Worm (Caenorhabditis elegans) whole organism, mixed stage, embryonic: Measurements from ENCODE around the gene try-14.

ENCODE experiments used
- bed-3 ChIP-seq: fragments of 200-800 bp; sonication (Bioruptor generic); optimal IDR thresholded peaks from 3 replicates; lab custom pipeline; 2018; ENCODE audit warnings: mild to moderate bottlenecking, missing genetic modification characterization, moderate library complexity, missing compliant biosample characterization
- blmp-1 ChIP-seq: fragments of 150-350 bp; optimal IDR thresholded peaks from 2 replicates; lab custom pipeline; 2014; ENCODE audit warnings: missing biosample characterization, missing genetic modification characterization
- ceh-39 ChIP-seq: fragments of 150-350 bp; optimal IDR thresholded peaks from 2 replicates; lab custom pipeline; 2014; ENCODE audit warnings: missing biosample characterization, missing genetic modification characterization
- ceh-43 ChIP-seq: fragments of 200-800 bp; sonication (Bioruptor generic); optimal IDR thresholded peaks from 2 replicates; lab custom pipeline; 2018; ENCODE audit warnings: mild to moderate bottlenecking, missing genetic modification characterization, moderate library complexity, missing compliant biosample characterization
- ceh-83 ChIP-seq: fragments of 200-800 bp; sonication (Bioruptor generic); optimal IDR thresholded peaks from 2 replicates; lab custom pipeline; 2018; ENCODE audit warnings: mild to moderate bottlenecking, missing genetic modification characterization, missing compliant biosample characterization
- ces-1 ChIP-seq: fragments of 150-350 bp; optimal IDR thresholded peaks from 2 replicates; lab custom pipeline; 2014; ENCODE audit warnings: missing biosample characterization, missing genetic modification reagents, missing genetic modification characterization
- cnd-1 ChIP-seq: fragments of 200-800 bp; sonication (Bioruptor generic); optimal IDR thresholded peaks from 2 replicates; lab custom pipeline; 2018; ENCODE audit warnings: mild to moderate bottlenecking, missing genetic modification characterization, missing compliant biosample characterization
- drap-1 ChIP-seq: fragments of 200-800 bp; sonication (Bioruptor generic); optimal IDR thresholded peaks from 3 replicates; lab custom pipeline; 2018; ENCODE audit warnings: mild to moderate bottlenecking, missing genetic modification characterization, missing compliant biosample characterization
- elt-3 ChIP-seq: fragments of 150-350 bp; optimal IDR thresholded peaks from 2 replicates; lab custom pipeline; 2014; ENCODE audit warnings: missing biosample characterization, missing genetic modification characterization
- flh-1 ChIP-seq: fragments of 200-800 bp; sonication (Bioruptor generic); optimal IDR thresholded peaks from 2 replicates; lab custom pipeline; 2018; ENCODE audit warnings: mild to moderate bottlenecking, missing genetic modification characterization, moderate library complexity, missing compliant biosample characterization
- ham-2 ChIP-seq: fragments of 200-800 bp; sonication (Bioruptor generic); optimal IDR thresholded peaks from 2 replicates; lab custom pipeline; 2018; ENCODE audit warnings: mild to moderate bottlenecking, missing genetic modification characterization, missing compliant biosample characterization
- hlh-1 ChIP-seq: fragments of 150-350 bp; optimal IDR thresholded peaks from 2 replicates; lab custom pipeline; 2014; ENCODE audit warnings: missing biosample characterization, missing genetic modification reagents, missing genetic modification characterization
- lin-32 ChIP-seq: fragments of 200-800 bp; sonication (Bioruptor generic); optimal IDR thresholded peaks from 2 replicates; lab custom pipeline; 2018; ENCODE audit warnings: mild to moderate bottlenecking, missing genetic modification characterization, missing compliant biosample characterization
- lsy-2 ChIP-seq: fragments of 150-350 bp; optimal IDR thresholded peaks from 2 replicates; lab custom pipeline; 2014; ENCODE audit warnings: missing biosample characterization, missing genetic modification characterization
- mab-5 ChIP-seq: fragments of 150-350 bp; optimal IDR thresholded peaks from 2 replicates; lab custom pipeline; 2014; ENCODE audit warnings: missing biosample characterization, missing genetic modification characterization
- mep-1 ChIP-seq: fragments of 150-350 bp; optimal IDR thresholded peaks from 2 replicates; lab custom pipeline; 2017; ENCODE audit warnings: missing biosample characterization, missing genetic modification reagents, missing genetic modification characterization, inconsistent platforms
- mls-2 ChIP-seq: sonication (generic microtip); optimal IDR thresholded peaks from 2 replicates; lab custom pipeline; 2016; ENCODE audit warnings: mild to moderate bottlenecking, missing genetic modification characterization, moderate library complexity, missing compliant biosample characterization
- nhr-12 ChIP-seq: fragments of 150-350 bp; optimal IDR thresholded peaks from 2 replicates; lab custom pipeline; 2014; ENCODE audit warnings: missing biosample characterization, missing genetic modification characterization
- nhr-2 ChIP-seq: fragments of 150-350 bp; optimal IDR thresholded peaks from 2 replicates; lab custom pipeline; 2014; ENCODE audit warnings: missing biosample characterization, missing genetic modification characterization
- nhr-237 ChIP-seq: fragments of 150-350 bp; optimal IDR thresholded peaks from 2 replicates; lab custom pipeline; 2014; ENCODE audit warnings: missing biosample characterization, missing genetic modification characterization
- nhr-28 ChIP-seq: fragments of 150-350 bp; optimal IDR thresholded peaks from 2 replicates; lab custom pipeline; 2014; ENCODE audit warnings: missing biosample characterization, missing genetic modification characterization
- nhr-76 ChIP-seq: sonication (generic microtip); optimal IDR thresholded peaks from 2 replicates; lab custom pipeline; 2017; ENCODE audit warnings: missing biosample characterization, missing genetic modification characterization
- pha-4 ChIP-seq: fragments of 150-350 bp; optimal IDR thresholded peaks from 2 replicates; lab custom pipeline; 2018; ENCODE audit warnings: missing biosample characterization, missing genetic modification reagents, missing genetic modification characterization
- sem-2 ChIP-seq: fragments of 200-800 bp; sonication (Bioruptor generic); optimal IDR thresholded peaks from 2 replicates; lab custom pipeline; 2018; ENCODE audit warnings: mild to moderate bottlenecking, missing genetic modification characterization, missing compliant biosample characterization
- snpc-4 ChIP-seq: fragments of 150-350 bp; optimal IDR thresholded peaks from 2 replicates; lab custom pipeline; 2014; ENCODE audit warnings: missing biosample characterization, missing genetic modification characterization
- sptf-1 ChIP-seq: sonication (generic microtip); optimal IDR thresholded peaks from 2 replicates; lab custom pipeline; 2017; ENCODE audit warnings: mild to moderate bottlenecking, missing genetic modification characterization, moderate library complexity, missing compliant biosample characterization
- tbx-8 ChIP-seq: fragments of 200-800 bp; sonication (Bioruptor generic); optimal IDR thresholded peaks from 2 replicates; lab custom pipeline; 2018; ENCODE audit warnings: mild to moderate bottlenecking, missing genetic modification characterization, moderate library complexity, missing compliant biosample characterization
- unc-120 ChIP-seq: sonication (generic microtip); optimal IDR thresholded peaks from 2 replicates; lab custom pipeline; 2017; ENCODE audit warnings: missing genetic modification characterization, missing compliant biosample characterization; ENCODE audit not compliant: poor library complexity, severe bottlenecking
- unc-62 ChIP-seq: fragments of 150-350 bp; optimal IDR thresholded peaks from 2 replicates; lab custom pipeline; 2014; ENCODE audit warnings: missing biosample characterization, missing genetic modification reagents, missing genetic modification characterization
- zip-8 ChIP-seq: fragments of 150-350 bp; optimal IDR thresholded peaks from 2 replicates; lab custom pipeline; 2014; ENCODE audit warnings: missing biosample characterization, missing genetic modification characterization
- ztf-11 ChIP-seq: fragments of 150-350 bp; optimal IDR thresholded peaks from 2 replicates; lab custom pipeline; 2014; ENCODE audit warnings: missing biosample characterization, missing genetic modification characterization

Gene try-14

DNA sequence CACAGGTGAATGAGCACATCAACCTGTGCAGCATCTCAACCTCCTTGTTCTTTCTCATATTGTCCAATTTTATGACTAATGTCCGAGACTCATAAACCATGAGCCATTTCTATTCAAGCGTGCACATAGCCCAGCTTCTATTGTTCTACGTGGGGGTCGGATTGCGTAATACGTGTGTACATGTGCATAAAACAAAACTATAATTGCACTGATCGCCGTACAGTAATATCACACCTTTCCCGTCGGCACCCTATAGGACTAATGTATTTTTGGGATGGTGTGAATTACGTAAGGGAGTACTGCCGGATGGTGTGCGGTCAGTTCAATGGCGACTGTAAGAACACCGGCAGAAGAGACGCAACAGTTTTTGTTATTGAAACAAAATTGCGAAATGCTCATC, 25.5 kb downstream of the try-14 start:
- TF ChIP-seq ham-2 (GFP tag; lab: Kevin White, UChicago) (no peak), cnd-1 (peak; percentile 39), tbx-8 (GFP tag; lab: Kevin White, UChicago) (no peak), zip-8 (tag; lab: Kevin White, UChicago) (peak; percentile 82), mls-2 (tag; lab: Kevin White, UChicago) (peak; percentile 2), nhr-76 (tag; lab: Kevin White, UChicago) (no peak), sem-2 (peak; percentile 38), nhr-28 (no peak), bed-3 (no peak), nhr-2 (peak; percentile 85), nhr-237 (tag; lab: Kevin White, UChicago) (no peak), drap-1 (no peak), pha-4 (tag; lab: Kevin White, UChicago) (no peak), elt-3 (tag; lab: Kevin White, UChicago) (no peak), blmp-1 (tag; lab: Kevin White, UChicago) (no peak), ceh-43 (no peak), unc-62 (GFP tag; lab: Kevin White, UChicago) (no peak), lin-32 (no peak), hlh-1 (no peak), sptf-1 (tag; lab: Kevin White, UChicago) (no peak), ces-1 (GFP tag; lab: Kevin White, UChicago) (no peak), flh-1 (GFP tag; lab: Kevin White, UChicago) (no peak)

- TF ChIP-seq ces-1 (GFP tag; lab: Kevin White, UChicago) (no peak), nhr-2 (peak; percentile 54), cnd-1 (peak; percentile 64)
- TF ChIP-seq, all 35 proteins: peak for 2
These were observed 28.7 kb downstream of the try-14 start for ce11 chrX:7466682-7467081.

DNA sequence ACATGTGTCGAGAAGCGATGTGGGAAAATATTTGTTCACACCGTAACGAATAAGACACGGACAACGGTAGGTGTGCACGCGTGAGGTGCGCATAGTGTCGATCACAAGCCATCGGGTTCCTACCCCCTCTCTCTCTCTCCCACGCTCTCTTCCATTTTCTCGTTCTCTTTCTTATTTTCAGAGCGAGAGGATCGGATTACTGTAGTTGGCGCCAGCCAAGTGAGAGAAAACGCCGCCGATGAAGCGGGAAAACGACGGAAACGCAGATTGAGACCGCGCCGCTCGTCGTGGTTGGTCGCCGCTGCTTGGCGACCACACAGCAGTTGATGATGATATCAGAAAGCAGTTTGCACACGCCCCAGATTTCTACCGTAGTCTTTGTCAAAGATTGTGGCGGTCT, 31.0 kb downstream of the try-14 start:
- TF ChIP-seq unc-120 (no peak), cnd-1 (peak; percentile 14), ceh-83 (no peak)

DNA sequence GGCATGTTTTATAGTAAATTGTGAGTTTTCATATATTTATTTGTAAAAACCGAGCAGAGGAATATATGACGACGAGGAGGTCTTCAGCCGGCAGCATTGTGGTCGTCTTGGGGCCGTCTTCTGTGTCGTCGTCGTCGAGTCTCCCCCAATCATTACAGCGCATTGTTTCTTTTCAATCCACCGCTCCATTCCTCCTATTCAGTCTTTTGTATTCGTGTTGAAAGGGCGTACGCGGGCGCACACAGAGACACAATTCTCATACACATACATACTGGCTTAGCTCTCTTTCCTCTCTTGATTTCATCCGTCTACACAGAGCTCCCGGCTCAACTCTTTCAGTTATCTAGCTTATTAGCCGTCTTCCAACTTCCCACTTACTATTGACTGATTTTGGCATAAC, 31.8 kb downstream of the try-14 start, which contains the start of gene sox-2:
Gene sox-2, minus strand, starts transcription at position 100 of the 400 bp plus-strand sequence.
- TF ChIP-seq nhr-12 (tag; lab: Kevin White, UChicago) (no peak), ztf-11 (tag; lab: Kevin White, UChicago) (no peak), unc-120 (no peak), sem-2 (no peak), ceh-39 (tag; lab: Kevin White, UChicago) (no peak), nhr-76 (tag; lab: Kevin White, UChicago) (no peak), hlh-1 (no peak), unc-62 (GFP tag; lab: Kevin White, UChicago) (no peak), sptf-1 (tag; lab: Kevin White, UChicago) (no peak), flh-1 (GFP tag; lab: Kevin White, UChicago) (no peak), nhr-28 (no peak), mab-5 (tag; lab: Kevin White, UChicago) (no peak), bed-3 (no peak), elt-3 (tag; lab: Kevin White, UChicago) (no peak), tbx-8 (GFP tag; lab: Kevin White, UChicago) (no peak), zip-8 (tag; lab: Kevin White, UChicago) (no peak), ces-1 (GFP tag; lab: Kevin White, UChicago) (no peak)

ce11 chrX:7460516-7460915, 34.9 kb downstream of the try-14 start:
- TF ChIP-seq ces-1 (GFP tag; lab: Kevin White, UChicago) (no peak), drap-1 (peak; percentile 24), lsy-2 (tag; lab: Kevin White, UChicago) (peak; percentile 61), sptf-1 (tag; lab: Kevin White, UChicago) (no peak), snpc-4 (tag; lab: Kevin White, UChicago) (no peak)

DNA sequence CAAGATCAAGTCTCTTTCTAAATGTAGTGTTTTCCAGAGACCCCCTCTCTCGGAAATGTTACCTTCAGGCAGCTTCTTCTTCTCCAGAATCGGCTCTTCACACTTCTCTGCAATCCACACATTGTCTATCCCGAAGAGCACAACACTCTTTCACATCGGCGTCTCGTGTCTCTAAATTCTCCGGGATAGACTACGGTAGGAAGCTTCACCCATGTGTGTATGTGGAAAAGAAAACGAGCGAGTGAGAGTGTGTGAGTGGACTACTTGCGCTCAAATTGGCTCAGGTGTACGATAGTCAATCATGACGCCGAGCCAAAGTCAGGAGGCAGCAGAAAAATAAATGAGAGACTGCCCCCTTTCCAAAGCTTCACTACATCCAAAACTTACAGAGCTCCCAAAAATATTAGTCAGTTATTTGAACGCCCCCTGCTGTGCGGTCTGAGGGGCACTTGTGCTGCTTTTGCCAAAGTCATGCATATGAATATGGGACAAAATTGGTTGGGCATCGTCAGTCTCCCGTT, 38.2 kb downstream of the try-14 start:
- TF ChIP-seq ces-1 (GFP tag; lab: Kevin White, UChicago) = peak; percentile 29
- peak; percentile 64 for TF ChIP-seq lsy-2 (tag; lab: Kevin White, UChicago)
- TF ChIP-seq unc-120 = no peak
- TF ChIP-seq mls-2 (tag; lab: Kevin White, UChicago) = no peak
- no peak for TF ChIP-seq mep-1 (tag; lab: Kevin White, UChicago)
- TF ChIP-seq cnd-1 = peak; percentile 35
- TF ChIP-seq tbx-8 (GFP tag; lab: Kevin White, UChicago) = no peak
- TF ChIP-seq ceh-43 = no peak
